Fruit fly (Drosophila melanogaster): ENCODE measurements around the gene CG13841.

DNA sequence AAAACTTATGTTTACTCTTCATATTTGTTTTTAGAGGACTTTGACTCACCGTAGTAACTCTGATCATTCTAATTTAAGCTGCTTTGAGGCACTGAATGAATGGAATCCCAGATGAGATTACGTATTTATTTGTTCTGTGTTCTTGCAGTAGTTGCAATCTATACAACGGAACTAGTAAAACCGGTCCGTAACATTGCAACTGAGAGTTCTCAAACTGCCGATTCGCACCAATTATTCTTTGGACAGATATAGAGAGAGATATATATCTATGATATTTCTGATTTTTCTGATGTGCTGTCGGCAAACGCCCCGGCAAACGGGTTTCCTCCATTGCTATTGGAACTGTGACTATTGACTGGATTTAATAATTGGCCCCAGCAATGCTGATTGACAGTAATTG, at the start of gene CG13841:
- TF ChIP-seq rn (GFP tag; IDR thresholded peaks at IDR 0.05) = no peak
- TF ChIP-seq CG9948 (tag; optimal IDR thresholded peaks at IDR 0.05) = no peak
- TF ChIP-seq EcR (GFP tag; optimal IDR thresholded peaks at IDR 0.05) = no peak
- no peak for TF ChIP-seq fd96Ca (GFP tag; IDR thresholded peaks at IDR 0.05)
- no peak for TF ChIP-seq CG34367 (tag; optimal IDR thresholded peaks at IDR 0.05)
- TF ChIP-seq CG13204 (GFP tag; optimal IDR thresholded peaks at IDR 0.05) = no peak
- TF ChIP-seq D1 (tag; optimal IDR thresholded peaks at IDR 0.05) = no peak
- TF ChIP-seq CG32121 (GFP tag; IDR thresholded peaks at IDR 0.05) = no peak
- no peak for TF ChIP-seq CG8301 (tag; optimal IDR thresholded peaks at IDR 0.05)
- no peak for TF ChIP-seq CG4496 (GFP tag; IDR thresholded peaks at IDR 0.05)
- TF ChIP-seq CG12605 (GFP tag; IDR thresholded peaks at IDR 0.05) = no peak
- TF ChIP-seq Pif1B (GFP tag; optimal IDR thresholded peaks at IDR 0.05) = no peak
- TF ChIP-seq CG15710 (tag; optimal IDR thresholded peaks at IDR 0.05) = no peak
